Fruit fly (Drosophila melanogaster): ENCODE measurements around the gene CG5653.

Gene CG5653

dm6 chr3L:8996173-8996767 lies 30.1 kb upstream of the CG5653 start (continued):
- TF ChIP-seq Gug (GFP tag; IDR thresholded peaks at IDR 0.05) (peak; percentile 55; the same call in 2 of the 4 replicates), CG1832 (GFP tag; optimal IDR thresholded peaks at IDR 0.05) (no peak), HLHmδ (GFP tag; optimal IDR thresholded peaks at IDR 0.05) (no peak), croc (GFP tag; conservative IDR thresholded peaks at IDR 0.05) (peak; percentile 58), CG11085 (GFP tag; IDR thresholded peaks at IDR 0.05) (0 out of 2 replicates have a peak, but pooled peaks have one; percentile 44), ato (GFP tag; IDR thresholded peaks at IDR 0.05; ENCODE audit: partially characterized antibody) (no peak), CHES-1-like (GFP tag; optimal IDR thresholded peaks at IDR 0.05) (no peak), zf30C (GFP tag; optimal IDR thresholded peaks at IDR 0.05) (no peak), CG6765 (GFP tag; optimal IDR thresholded peaks at IDR 0.05) (no peak), fd102C (GFP tag; optimal IDR thresholded peaks at IDR 0.05) (no peak), Vsx1 (GFP tag; optimal IDR thresholded peaks at IDR 0.05) (no peak), CG10654 (GFP tag; optimal IDR thresholded peaks at IDR 0.05) (peak; percentile 34), ase (GFP tag; IDR thresholded peaks at IDR 0.05) (peak; percentile 57; the same call in 2 of the 3 replicates), fd3F (GFP tag; optimal IDR thresholded peaks at IDR 0.05) (peak; percentile 27), dmrt11E (tag; optimal IDR thresholded peaks at IDR 0.05) (peak; percentile 61), Dll (GFP tag; IDR thresholded peaks at IDR 0.05; ENCODE audit: partially characterized antibody) (no peak), CG11560 (tag; IDR thresholded peaks at IDR 0.05) (no peak), z (GFP tag; IDR thresholded peaks at IDR 0.05) (no peak), D (optimal IDR thresholded peaks at IDR 0.05) (no peak), D (GFP tag; optimal IDR thresholded peaks at IDR 0.05) (peak; percentile 60), ac (GFP tag; optimal IDR thresholded peaks at IDR 0.05) (no peak), wor (GFP tag; IDR thresholded peaks at IDR 0.05) (peak; percentile 60), hb (GFP tag; IDR thresholded peaks at IDR 0.05; ENCODE audit: partially characterized antibody) (no peak), Dip3 (GFP tag; optimal IDR thresholded peaks at IDR 0.05) (peak; percentile 61), Eip74EF (GFP tag; optimal IDR thresholded peaks at IDR 0.05) (no peak), br (optimal IDR thresholded peaks at IDR 0.05) (no peak), CG7987 (GFP tag; optimal IDR thresholded peaks at IDR 0.05) (no peak), Sry-δ (GFP tag; optimal IDR thresholded peaks at IDR 0.05) (no peak), CG8388 (GFP tag; optimal IDR thresholded peaks at IDR 0.05) (no peak), CG1024 (GFP tag; IDR thresholded peaks at IDR 0.05) (peak; percentile 53), CG10366 (GFP tag; IDR thresholded peaks at IDR 0.05) (peak; percentile 65), dati (GFP tag; IDR thresholded peaks at IDR 0.05) (0 out of 2 replicates have a peak, but pooled peaks have one; percentile 3), Antp (GFP tag; optimal IDR thresholded peaks at IDR 0.05) (peak; percentile 20), jing (GFP tag; optimal IDR thresholded peaks at IDR 0.05) (peak; percentile 50), D19B (GFP tag; optimal IDR thresholded peaks at IDR 0.05) (peak; percentile 19), nmo (GFP tag; optimal IDR thresholded peaks at IDR 0.05) (peak; percentile 69), HHEX (GFP tag; optimal IDR thresholded peaks at IDR 0.05) (peak; percentile 49), ttk (GFP tag; IDR thresholded peaks at IDR 0.05) (peak; percentile 75), Awh (GFP tag; IDR thresholded peaks at IDR 0.05) (no peak), lola (GFP tag; optimal IDR thresholded peaks at IDR 0.05) (peak in 1 of 3 experiments; percentile 37), Pdp1 (GFP tag; optimal IDR thresholded peaks at IDR 0.05) (peak; percentile 22 to 70), Hr51 (GFP tag; optimal IDR thresholded peaks at IDR 0.05) (peak in 1 of 2 experiments; percentile 19), bigmax (GFP tag; optimal IDR thresholded peaks at IDR 0.05) (no peak), grn (GFP tag; optimal IDR thresholded peaks at IDR 0.05) (no peak), CG13287 (GFP tag; IDR thresholded peaks at IDR 0.05; ENCODE audit: partially characterized antibody) (no peak), amos (GFP tag; IDR thresholded peaks at IDR 0.05; ENCODE audit: partially characterized antibody) (no peak), dpn (GFP tag; optimal IDR thresholded peaks at IDR 0.05) (peak; percentile 37 to 71), oc (tag; optimal IDR thresholded peaks at IDR 0.05) (no peak), CG31224 (GFP tag; IDR thresholded peaks at IDR 0.05) (0 out of 2 replicates have a peak, but pooled peaks have one; percentile 48)
